Worm (Caenorhabditis elegans): ENCODE measurements around the gene F32A5.4.

DNA sequence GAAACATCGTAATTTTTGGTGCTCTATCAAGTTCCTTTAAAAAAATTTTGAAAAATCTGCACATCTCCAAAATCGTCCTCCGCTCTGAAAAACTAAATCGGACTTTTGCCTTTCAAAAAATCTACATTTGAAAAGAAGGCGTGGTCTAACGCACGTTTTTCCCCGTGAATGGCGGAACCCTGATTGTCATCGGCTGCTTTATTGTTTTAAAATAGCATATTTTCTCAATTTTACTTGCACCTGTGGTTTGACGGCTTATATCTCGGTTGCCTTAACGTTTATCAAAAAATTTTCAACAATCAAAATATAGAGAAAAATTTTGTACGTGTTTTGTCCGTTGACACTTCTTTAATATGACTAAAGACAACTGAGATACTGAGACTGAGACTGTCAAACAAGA is 3.0 kb downstream of the F32A5.4 start:
- TF ChIP-seq mep-1 (tag; optimal IDR thresholded peaks at IDR 0.05) = no peak
- TF ChIP-seq unc-62 (GFP tag; optimal IDR thresholded peaks at IDR 0.05) = no peak
- no peak for TF ChIP-seq ceh-43 (GFP tag; optimal IDR thresholded peaks at IDR 0.05)
- TF ChIP-seq mab-5 (tag; optimal IDR thresholded peaks at IDR 0.05) = no peak
- no peak for TF ChIP-seq elt-3 (tag; optimal IDR thresholded peaks at IDR 0.05)

Measured in whole organism, mixed stage, embryonic.